Worm (Caenorhabditis elegans) whole organism, young adult: ENCODE results near the gene zer-1.

Experiments used
- B0035.1 ChIP-seq: sonication (generic microtip); optimal IDR thresholded peaks from 2 replicates; lab custom pipeline; 2016; ENCODE audit warnings: missing genetic modification characterization, mild to moderate bottlenecking, missing compliant biosample characterization, missing genotype, missing genetic modification reagents
- B0261.1 ChIP-seq: sonication (generic microtip); optimal IDR thresholded peaks from 2 replicates; lab custom pipeline; 2016; ENCODE audit warnings: mild to moderate bottlenecking, missing genetic modification characterization, moderate library complexity, missing compliant biosample characterization
- B0336.3 ChIP-seq: fragments of 200-800 bp; sonication (Bioruptor generic); IDR thresholded peaks from 2 replicates; pipeline ENCODE4 v1.3.6; 2022; ENCODE audit warnings: missing genetic modification characterization, missing compliant biosample characterization
- C06A6.2 ChIP-seq: fragments of 200-800 bp; sonication (Bioruptor generic); conservative IDR thresholded peaks from 2 replicates; pipeline ENCODE4 v1.3.6; 2022; ENCODE audit warnings: missing genetic modification characterization, missing compliant biosample characterization
- F10E7.11 ChIP-seq: sonication (generic microtip); optimal IDR thresholded peaks from 2 replicates; lab custom pipeline; 2017; ENCODE audit warnings: mild to moderate bottlenecking, missing genetic modification characterization, moderate library complexity, missing compliant biosample characterization
- F22D6.2 ChIP-seq: sonication (generic microtip); optimal IDR thresholded peaks from 2 replicates; lab custom pipeline; 2016; ENCODE audit warnings: mild to moderate bottlenecking, missing genetic modification characterization, missing compliant biosample characterization
- F37B4.10 ChIP-seq: fragments of 200-800 bp; sonication (Bioruptor generic); IDR thresholded peaks from 2 replicates; pipeline ENCODE4 v1.3.6; 2022; ENCODE audit warnings: missing genetic modification characterization, missing compliant biosample characterization
- F39B2.1 ChIP-seq: fragments of 200-800 bp; sonication (Bioruptor generic); IDR thresholded peaks from 2 replicates; pipeline ENCODE4 v1.3.6; 2022; ENCODE audit warnings: missing genetic modification reagents, missing genetic modification characterization, missing compliant biosample characterization
- F49E8.2 ChIP-seq: sonication (generic microtip); optimal IDR thresholded peaks from 3 replicates; lab custom pipeline; 2017; ENCODE audit warnings: missing genetic modification characterization, mild to moderate bottlenecking, missing compliant biosample characterization, antibody characterized with exemption, moderate library complexity; ENCODE audit not compliant: insufficient read depth
- F55B11.4 ChIP-seq: sonication (generic microtip); optimal IDR thresholded peaks from 2 replicates; lab custom pipeline; 2016; ENCODE audit warnings: missing compliant biosample characterization, missing genetic modification characterization, borderline replicate concordance; ENCODE audit not compliant: insufficient read depth
- F57A8.1 ChIP-seq: fragments of 200-800 bp; sonication (Bioruptor generic); optimal IDR thresholded peaks from 2 replicates; lab custom pipeline; 2018; ENCODE audit warnings: mild to moderate bottlenecking, missing genetic modification characterization, moderate library complexity, missing compliant biosample characterization
- T26A5.8 ChIP-seq: sonication (generic microtip); optimal IDR thresholded peaks from 2 replicates; lab custom pipeline; 2016; ENCODE audit warnings: missing genetic modification characterization, missing compliant biosample characterization
- Y53F4B.3 ChIP-seq: fragments of 200-800 bp; sonication (Bioruptor generic); IDR thresholded peaks from 2 replicates; pipeline ENCODE4 v1.3.6; 2022; ENCODE audit warnings: missing genetic modification reagents, missing genetic modification characterization, missing compliant biosample characterization
- Y56A3A.18 ChIP-seq: fragments of 200-800 bp; sonication (Bioruptor generic); IDR thresholded peaks from 2 replicates; pipeline ENCODE4 v1.3.6; 2022; ENCODE audit warnings: missing genetic modification reagents, missing genetic modification characterization, missing compliant biosample characterization
- Y67H2A.10 ChIP-seq: fragments of 200-800 bp; sonication (Bioruptor generic); conservative IDR thresholded peaks from 2 replicates; pipeline ENCODE4 v1.3.6; 2022; ENCODE audit warnings: missing genetic modification reagents, missing genetic modification characterization, missing compliant biosample characterization
- ama-1 ChIP-seq, 3 experiments: fragments of 150-350 bp in 1 of 3; sonication (generic microtip) in 2 of 3; optimal IDR thresholded peaks; 2 replicates each; lab custom pipeline; 2014 to 2018; ENCODE audit warnings: missing biosample characterization in 2 of 3, missing genetic modification characterization in 2 of 3, missing genetic modification reagents in 2 of 3
- aptf-2 ChIP-seq: fragments of 200-800 bp; sonication (Bioruptor generic); conservative IDR thresholded peaks from 2 replicates; pipeline ENCODE4 v1.3.6; 2022; ENCODE audit warnings: missing genetic modification reagents, missing genetic modification characterization, missing compliant biosample characterization
- athp-1 ChIP-seq: sonication (generic microtip); optimal IDR thresholded peaks from 2 replicates; lab custom pipeline; 2017; ENCODE audit warnings: mild to moderate bottlenecking, missing genetic modification characterization, missing compliant biosample characterization
- attf-5 ChIP-seq: fragments of 200-800 bp; sonication (Bioruptor generic); optimal IDR thresholded peaks from 2 replicates; lab custom pipeline; 2018; ENCODE audit warnings: mild to moderate bottlenecking, missing genetic modification characterization, missing compliant biosample characterization
- attf-6 ChIP-seq: fragments of 200-800 bp; sonication (Bioruptor generic); IDR thresholded peaks from 2 replicates; pipeline ENCODE4 v1.3.6; 2022; ENCODE audit warnings: missing genetic modification reagents, missing genetic modification characterization, missing compliant biosample characterization
- cebp-1 ChIP-seq, 2 experiments: fragments of 200-800 bp in 1 of 2; sonication (Bioruptor generic) in 1 of 2; sonication (generic microtip) in 1 of 2; IDR thresholded peaks in 1 of 2; optimal IDR thresholded peaks in 1 of 2; 2 replicates each; pipeline versions ENCODE4 v1.3.6 to Lab custom; 2017 to 2022; ENCODE audit warnings: missing compliant biosample characterization in 2 of 2, missing genetic modification characterization in 2 of 2, mild to moderate bottlenecking in 1 of 2, missing genetic modification reagents in 1 of 2, moderate library complexity in 1 of 2
- ceh-27 ChIP-seq: fragments of 200-800 bp; sonication (Bioruptor generic); optimal IDR thresholded peaks from 2 replicates; lab custom pipeline; 2018; ENCODE audit warnings: mild to moderate bottlenecking, missing genetic modification characterization, moderate library complexity, missing compliant biosample characterization
- ceh-40 ChIP-seq: fragments of 200-800 bp; sonication (Bioruptor generic); IDR thresholded peaks from 2 replicates; pipeline ENCODE4 v1.3.6; 2022; ENCODE audit warnings: missing genetic modification characterization, missing compliant biosample characterization
- dox-1 ChIP-seq: fragments of 200-800 bp; sonication (Bioruptor generic); IDR thresholded peaks from 2 replicates; pipeline ENCODE4 v1.3.6; 2022; ENCODE audit warnings: missing genetic modification reagents, missing genetic modification characterization, missing compliant biosample characterization
- efl-1 ChIP-seq: fragments of 150-350 bp; optimal IDR thresholded peaks from 2 replicates; lab custom pipeline; 2014; ENCODE audit warnings: missing biosample characterization, missing genetic modification reagents, missing genetic modification characterization
- ets-4 ChIP-seq: fragments of 200-800 bp; sonication (Bioruptor generic); optimal IDR thresholded peaks from 2 replicates; lab custom pipeline; 2018; ENCODE audit warnings: mild to moderate bottlenecking, missing genetic modification characterization, missing compliant biosample characterization
- hmg-1.2 ChIP-seq: fragments of 200-800 bp; sonication (Bioruptor generic); IDR thresholded peaks from 2 replicates; pipeline ENCODE4 v1.3.6; 2022; ENCODE audit warnings: missing genetic modification reagents, missing genetic modification characterization, missing compliant biosample characterization
- hmg-20 ChIP-seq: fragments of 200-800 bp; sonication (Bioruptor generic); IDR thresholded peaks from 2 replicates; pipeline ENCODE4 v1.3.6; 2022; ENCODE audit warnings: missing genetic modification reagents, missing genetic modification characterization, missing compliant biosample characterization
- lin-35 ChIP-seq, 3 experiments: fragments of 150-350 bp in 2 of 3; sonication (generic microtip) in 1 of 3; optimal IDR thresholded peaks; 2 replicates each; lab custom pipeline; 2014 to 2018; ENCODE audit warnings: missing biosample characterization in 3 of 3, missing genetic modification characterization in 3 of 3, missing genetic modification reagents in 3 of 3
- lir-1 ChIP-seq: fragments of 200-800 bp; sonication (Bioruptor generic); conservative IDR thresholded peaks from 2 replicates; pipeline ENCODE4 v1.3.6; 2022; ENCODE audit warnings: missing genetic modification reagents, missing genetic modification characterization, missing compliant biosample characterization
- lsl-1 ChIP-seq: fragments of 200-800 bp; sonication (Bioruptor generic); optimal IDR thresholded peaks from 2 replicates; lab custom pipeline; 2018; ENCODE audit warnings: mild to moderate bottlenecking, missing genetic modification characterization, moderate library complexity, missing compliant biosample characterization
- lsy-27 ChIP-seq: sonication (generic microtip); optimal IDR thresholded peaks from 2 replicates; lab custom pipeline; 2017; ENCODE audit warnings: missing genetic modification characterization, mild to moderate bottlenecking, missing compliant biosample characterization, antibody characterized with exemption, missing genotype, borderline replicate concordance; ENCODE audit not compliant: insufficient read depth
- madf-3 ChIP-seq: fragments of 200-800 bp; sonication (Bioruptor generic); IDR thresholded peaks from 2 replicates; pipeline ENCODE4 v1.3.6; 2022; ENCODE audit warnings: missing genetic modification reagents, missing genetic modification characterization, missing compliant biosample characterization
- madf-8 ChIP-seq: fragments of 200-800 bp; sonication (Bioruptor generic); conservative IDR thresholded peaks from 2 replicates; pipeline ENCODE4 v1.3.6; 2022; ENCODE audit warnings: missing genetic modification reagents, missing genetic modification characterization, missing compliant biosample characterization
- mcd-1 ChIP-seq: fragments of 200-800 bp; sonication (Bioruptor generic); IDR thresholded peaks from 2 replicates; pipeline ENCODE4 v1.3.6; 2022; ENCODE audit warnings: missing genetic modification reagents, missing genetic modification characterization, missing compliant biosample characterization
- mel-28 ChIP-seq: sonication (generic microtip); optimal IDR thresholded peaks from 2 replicates; lab custom pipeline; 2016; ENCODE audit warnings: borderline replicate concordance, mild to moderate bottlenecking, missing genetic modification characterization, missing compliant biosample characterization
- nfyb-1 ChIP-seq: fragments of 200-800 bp; sonication (Bioruptor generic); IDR thresholded peaks from 2 replicates; pipeline ENCODE4 v1.3.6; 2022; ENCODE audit warnings: missing genetic modification reagents, missing genetic modification characterization, missing compliant biosample characterization
- nhr-120 ChIP-seq: fragments of 200-800 bp; sonication (Bioruptor generic); IDR thresholded peaks from 2 replicates; pipeline ENCODE4 v1.3.6; 2022; ENCODE audit warnings: missing genetic modification characterization, missing compliant biosample characterization
- nhr-27 ChIP-seq: fragments of 200-800 bp; sonication (Bioruptor generic); optimal IDR thresholded peaks from 2 replicates; lab custom pipeline; 2018; ENCODE audit warnings: mild to moderate bottlenecking, missing genetic modification characterization, moderate library complexity, missing compliant biosample characterization
- sdz-38 ChIP-seq: sonication (generic microtip); optimal IDR thresholded peaks from 2 replicates; lab custom pipeline; 2016; ENCODE audit warnings: missing genotype, missing genetic modification characterization, missing compliant biosample characterization
- sea-2 ChIP-seq: fragments of 200-800 bp; sonication (Bioruptor generic); IDR thresholded peaks from 2 replicates; pipeline ENCODE4 v1.3.6; 2022; ENCODE audit warnings: missing genetic modification characterization, missing compliant biosample characterization
- snpc-1.1 ChIP-seq: sonication (generic microtip); optimal IDR thresholded peaks from 2 replicates; lab custom pipeline; 2017; ENCODE audit warnings: missing genetic modification characterization, mild to moderate bottlenecking, missing compliant biosample characterization, antibody characterized with exemption, moderate library complexity, missing genotype, missing genetic modification reagents; ENCODE audit not compliant: insufficient read depth
- snpc-4 ChIP-seq, 5 experiments: fragments of 150-350 bp in 1 of 5; sonication (generic microtip) in 4 of 5; optimal IDR thresholded peaks; 2 replicates each; lab custom pipeline; 2014 to 2018; ENCODE audit warnings: missing genetic modification characterization in 5 of 5, missing biosample characterization in 3 of 5, antibody characterized with exemption in 2 of 5, mild to moderate bottlenecking in 2 of 5, missing compliant biosample characterization in 2 of 5, missing genotype in 2 of 5, moderate library complexity in 2 of 5, missing genetic modification reagents in 1 of 5
- tbp1 ChIP-seq: fragments of 200-800 bp; sonication (Bioruptor generic); optimal IDR thresholded peaks from 2 replicates; lab custom pipeline; 2018; ENCODE audit warnings: mild to moderate bottlenecking, missing genetic modification characterization, missing compliant biosample characterization
- tlf-1 ChIP-seq: fragments of 200-800 bp; sonication (Bioruptor generic); optimal IDR thresholded peaks from 2 replicates; lab custom pipeline; 2018; ENCODE audit warnings: mild to moderate bottlenecking, missing genetic modification characterization, missing compliant biosample characterization
- xnd-1 ChIP-seq: sonication (generic microtip); optimal IDR thresholded peaks from 2 replicates; lab custom pipeline; 2016; ENCODE audit warnings: missing genotype, missing genetic modification reagents, missing genetic modification characterization, missing compliant biosample characterization

Gene zer-1

ce11 chrIII:835713-836278 is 50.8 kb downstream of the zer-1 start (continued):
- peak; percentile 86 for TF ChIP-seq mcd-1 (GFP tag; lab: Robert Waterston, UW)
- TF ChIP-seq lsl-1 (GFP tag; lab: Kevin White, UChicago), result peak; percentile 23
- no peak for TF ChIP-seq efl-1 (GFP tag; lab: Kevin White, UChicago)
- TF ChIP-seq snpc-1.1 (tag; lab: Kevin White, UChicago), result no peak
- TF ChIP-seq B0336.3 (GFP tag; lab: Robert Waterston, UW), result peak; percentile 99
- TF ChIP-seq tlf-1 (GFP tag; lab: Kevin White, UChicago), result peak; percentile 92
- peak; percentile 99 for TF ChIP-seq athp-1 (tag; lab: Kevin White, UChicago)
- peak; percentile 92 for TF ChIP-seq dox-1 (GFP tag; lab: Robert Waterston, UW)
- peak in 2 of 3 experiments; percentile 36 to 47 for TF ChIP-seq lin-35 (GFP tag; optimal IDR thresholded peaks at IDR 0.05; lab: Kevin White, UChicago)
- TF ChIP-seq madf-3, result peak; percentile 94
- peak; percentile 68; the same call in 1 of the 2 replicates for TF ChIP-seq attf-6 (GFP tag; lab: Robert Waterston, UW)
- peak; percentile 98 for TF ChIP-seq F10E7.11 (tag; lab: Kevin White, UChicago)
- TF ChIP-seq T26A5.8, result peak; percentile 97
- TF ChIP-seq hmg-1.2, result peak; percentile 74
- no peak for TF ChIP-seq lsy-27
- TF ChIP-seq aptf-2, result peak; percentile 74
- no peak for TF ChIP-seq F37B4.10 (GFP tag; lab: Robert Waterston, UW)
- TF ChIP-seq nhr-27 (tag; lab: Kevin White, UChicago), result peak; percentile 98
- no peak for TF ChIP-seq F55B11.4 (tag; lab: Kevin White, UChicago)
- peak; percentile 84 for TF ChIP-seq ets-4 (GFP tag; lab: Kevin White, UChicago)
- no peak for TF ChIP-seq snpc-4 (GFP tag; optimal IDR thresholded peaks at IDR 0.05; lab: Kevin White, UChicago)
- TF ChIP-seq snpc-4 (tag; optimal IDR thresholded peaks at IDR 0.05; lab: Kevin White, UChicago), result peak in 2 of 4 experiments; percentile 27 to 48
- peak; percentile 87 for TF ChIP-seq B0035.1 (tag; lab: Kevin White, UChicago)
- peak; percentile 90 for TF ChIP-seq C06A6.2
- no peak for TF ChIP-seq F57A8.1 (GFP tag; lab: Kevin White, UChicago)
- peak; percentile 86 for TF ChIP-seq Y67H2A.10 (GFP tag; lab: Robert Waterston, UW)
- TF ChIP-seq F22D6.2 (tag; lab: Kevin White, UChicago), result peak; percentile 73
- TF ChIP-seq F49E8.2 (tag; lab: Kevin White, UChicago), result no peak
- TF ChIP-seq lir-1, result peak; percentile 77; the same call in 1 of the 2 replicates
- peak; percentile 99 for TF ChIP-seq nfyb-1 (GFP tag; lab: Robert Waterston, UW)
- peak; percentile 86 for TF ChIP-seq attf-5 (GFP tag; lab: Kevin White, UChicago)
- TF ChIP-seq, all 124 proteins: peak for 89

ce11 chrIII:835208-835607 is 51.4 kb downstream of the zer-1 start:
- no peak for TF ChIP-seq hmg-20
- TF ChIP-seq mel-28 (tag; lab: Kevin White, UChicago), result no peak
- TF ChIP-seq B0261.1 (tag; lab: Kevin White, UChicago), result no peak
- TF ChIP-seq F39B2.1 (GFP tag; lab: Robert Waterston, UW), result no peak
- no peak for TF ChIP-seq sdz-38 (tag; lab: Kevin White, UChicago)
- no peak for TF ChIP-seq xnd-1
- TF ChIP-seq sea-2 (GFP tag; lab: Robert Waterston, UW), result no peak
- TF ChIP-seq tbp1, result no peak
- no peak for TF ChIP-seq ceh-27
- TF ChIP-seq madf-8 (GFP tag; lab: Robert Waterston, UW), result no peak
- no peak for TF ChIP-seq ceh-40
- no peak for TF ChIP-seq Y53F4B.3 (GFP tag; lab: Robert Waterston, UW)
- TF ChIP-seq ama-1 (optimal IDR thresholded peaks at IDR 0.05; lab: Kevin White, UChicago), result peak; percentile 80
- TF ChIP-seq ama-1 (GFP tag; optimal IDR thresholded peaks at IDR 0.05; lab: Kevin White, UChicago), result no peak
- peak; percentile 39; the same call in 1 of the 2 replicates for TF ChIP-seq Y56A3A.18 (GFP tag; lab: Robert Waterston, UW)
- TF ChIP-seq cebp-1 (GFP tag; IDR thresholded peaks at IDR 0.05; lab: Robert Waterston, UW), result no peak
- TF ChIP-seq cebp-1 (tag; optimal IDR thresholded peaks at IDR 0.05; lab: Kevin White, UChicago), result no peak
- TF ChIP-seq nhr-120 (GFP tag; lab: Robert Waterston, UW), result no peak
